Worm (Caenorhabditis elegans): ENCODE results near the gene mom-1.

mom-1 gene

DNA sequence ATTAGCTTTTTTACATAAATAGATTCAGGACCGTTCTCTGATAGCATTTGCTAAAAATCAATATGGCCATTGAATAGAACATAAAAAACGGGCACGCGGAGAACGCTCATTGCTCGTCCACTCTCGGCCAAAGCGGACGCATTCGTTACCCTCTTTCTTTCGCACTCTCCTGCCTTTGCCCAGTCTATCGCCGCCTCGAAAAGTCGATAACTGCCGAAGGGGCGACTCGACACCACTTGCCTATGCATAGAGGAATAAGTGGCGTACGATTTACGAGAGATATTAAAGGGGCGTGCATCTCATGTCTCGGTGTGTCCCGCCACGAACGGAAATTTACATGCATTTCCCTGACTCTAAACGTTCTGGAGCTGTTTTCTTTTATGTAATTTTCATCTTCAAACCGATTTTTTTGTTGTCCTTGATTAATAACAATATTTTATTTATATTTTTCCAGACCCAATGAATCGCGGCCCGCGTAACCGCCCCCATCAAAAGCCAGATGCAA lies 29.7 kb upstream of the mom-1 start, which contains the start of gene W05H9.4:
Gene W05H9.4 (plus strand): TSS at position 455 of the 505 bp plus-strand sequence.
- TF ChIP-seq ceh-28 (tag; optimal IDR thresholded peaks at IDR 0.05) (peak; percentile 65), lin-39 (tag; optimal IDR thresholded peaks at IDR 0.05) (no peak), ces-1 (GFP tag; optimal IDR thresholded peaks at IDR 0.05) (no peak), rbr-2 (tag; optimal IDR thresholded peaks at IDR 0.05) (peak; percentile 48), mdl-1 (tag; optimal IDR thresholded peaks at IDR 0.05) (peak in 1 of 2 experiments; percentile 33), aly-2 (tag; optimal IDR thresholded peaks at IDR 0.05) (no peak), egl-43 (GFP tag; IDR thresholded peaks at IDR 0.05) (no peak), daf-19 (GFP tag; conservative IDR thresholded peaks at IDR 0.05) (no peak), spr-1 (tag; optimal IDR thresholded peaks at IDR 0.05) (no peak), F10B5.3 (tag; optimal IDR thresholded peaks at IDR 0.05) (no peak), nhr-237 (tag; optimal IDR thresholded peaks at IDR 0.05) (no peak), dve-1 (tag; optimal IDR thresholded peaks at IDR 0.05; ENCODE audit: insufficient read depth) (peak; percentile 22), daf-16 (GFP tag; optimal IDR thresholded peaks at IDR 0.05) (no peak), daf-16 (tag; optimal IDR thresholded peaks at IDR 0.05) (no peak), F49E8.2 (tag; optimal IDR thresholded peaks at IDR 0.05; ENCODE audit: borderline replicate concordance) (no peak), aha-1 (tag) (peak; percentile 97), mdt-29 (GFP tag; IDR thresholded peaks at IDR 0.05) (no peak), hlh-30 (tag; optimal IDR thresholded peaks at IDR 0.05; ENCODE audit: insufficient read depth) (peak; percentile 74), unc-130 (GFP tag; optimal IDR thresholded peaks at IDR 0.05) (no peak), hlh-11 (tag; optimal IDR thresholded peaks at IDR 0.05) (peak; percentile 53), ceh-82 (tag; optimal IDR thresholded peaks at IDR 0.05) (no peak), nhr-25 (tag; optimal IDR thresholded peaks at IDR 0.05; ENCODE audit: borderline replicate concordance, insufficient read depth) (peak; percentile 2), dmd-6 (GFP tag; IDR thresholded peaks at IDR 0.05) (peak; percentile 8; the same call in 1 of the 2 replicates), mxl-2 (GFP tag; conservative IDR thresholded peaks at IDR 0.05) (no peak), F37D6.2 (tag; optimal IDR thresholded peaks at IDR 0.05) (no peak), Y75B8A.6 (GFP tag; IDR thresholded peaks at IDR 0.05) (no peak), mes-2 (tag; optimal IDR thresholded peaks at IDR 0.05; ENCODE audit: poor library complexity, severe bottlenecking) (peak; percentile 39), zip-11 (GFP tag; IDR thresholded peaks at IDR 0.05) (no peak), hmg-1.1 (GFP tag; IDR thresholded peaks at IDR 0.05) (peak; percentile 47; the same call in 1 of the 2 replicates), daf-8 (GFP tag; IDR thresholded peaks at IDR 0.05) (no peak), dpl-1 (GFP tag; optimal IDR thresholded peaks at IDR 0.05) (no peak), zag-1 (tag; optimal IDR thresholded peaks at IDR 0.05) (no peak), daf-12 (tag; optimal IDR thresholded peaks at IDR 0.05) (no peak), Y48G9A.11 (GFP tag; IDR thresholded peaks at IDR 0.05) (no peak), lsy-2 (tag; optimal IDR thresholded peaks at IDR 0.05) (peak in 1 of 2 experiments; percentile 44), snpc-1.2 (GFP tag; IDR thresholded peaks at IDR 0.05) (0 out of 2 replicates have a peak, but pooled peaks have one; percentile 8), dmd-9 (GFP tag; IDR thresholded peaks at IDR 0.05) (no peak), unc-39 (tag; optimal IDR thresholded peaks at IDR 0.05) (no peak), lin-13 (GFP tag; optimal IDR thresholded peaks at IDR 0.05) (no peak), Y5F2A.4 (GFP tag; optimal IDR thresholded peaks at IDR 0.05) (no peak), nhr-77 (tag; optimal IDR thresholded peaks at IDR 0.05) (no peak), hif-1 (tag; optimal IDR thresholded peaks at IDR 0.05) (no peak), lir-3 (tag; optimal IDR thresholded peaks at IDR 0.05) (no peak), lin-15B (tag; optimal IDR thresholded peaks at IDR 0.05) (no peak), mep-1 (tag; optimal IDR thresholded peaks at IDR 0.05) (peak; percentile 44)

All from whole organism, L4 larva.